Fruit fly (Drosophila melanogaster) whole organism, embryonic: Measurements from ENCODE around the gene CG32170.

ENCODE experiments used
- Abd-B ChIP-seq: fragments of 200-800 bp; sonication (Bioruptor generic); optimal IDR thresholded peaks from 2 replicates; lab custom pipeline; 2018; ENCODE audit warnings: missing biosample characterization, mild to moderate bottlenecking, missing genetic modification characterization, moderate library complexity
- B-H1 ChIP-seq: fragments of 200-800 bp; sonication (Bioruptor generic); IDR thresholded peaks from 3 replicates; pipeline ENCODE4 v1.3.6; 2022; ENCODE audit warnings: missing biosample characterization, missing genetic modification characterization
- Bgb ChIP-seq: fragments of 200-800 bp; sonication (Bioruptor generic); IDR thresholded peaks from 2 replicates; pipeline ENCODE4 v1.3.6; 2022; ENCODE audit warnings: missing biosample characterization, missing genetic modification characterization; ENCODE audit not compliant: partially characterized antibody
- CG10209 ChIP-seq: fragments of 200-800 bp; sonication (Bioruptor generic); optimal IDR thresholded peaks from 3 replicates; lab custom pipeline; 2017; ENCODE audit warnings: missing biosample characterization, mild to moderate bottlenecking, missing genetic modification characterization, missing genetic modification reagents
- CG12299 ChIP-seq: fragments of 200-800 bp; sonication (Bioruptor generic); optimal IDR thresholded peaks from 2 replicates; lab custom pipeline; 2018; ENCODE audit warnings: missing biosample characterization, mild to moderate bottlenecking, missing genetic modification characterization
- CG13424 ChIP-seq: fragments of 200-800 bp; sonication (Bioruptor generic); optimal IDR thresholded peaks from 2 replicates; lab custom pipeline; 2019; ENCODE audit warnings: missing biosample characterization, mild to moderate bottlenecking, missing genetic modification characterization, moderate library complexity
- CG14014 ChIP-seq: fragments of 200-800 bp; sonication (Bioruptor generic); IDR thresholded peaks from 2 replicates; pipeline ENCODE4 v1.3.6; 2022; ENCODE audit warnings: missing biosample characterization, missing genetic modification characterization
- CG16815 ChIP-seq: fragments of 200-800 bp; sonication (Bioruptor generic); optimal IDR thresholded peaks from 3 replicates; lab custom pipeline; 2017; ENCODE audit warnings: missing biosample characterization, mild to moderate bottlenecking, missing genetic modification characterization
- CG17186 ChIP-seq: fragments of 200-800 bp; sonication (Bioruptor generic); optimal IDR thresholded peaks from 3 replicates; lab custom pipeline; 2017; ENCODE audit warnings: missing biosample characterization, missing genetic modification reagents, missing genetic modification characterization
- CG17802 ChIP-seq: fragments of 200-800 bp; sonication (Bioruptor generic); optimal IDR thresholded peaks from 2 replicates; lab custom pipeline; 2018; ENCODE audit warnings: missing biosample characterization, mild to moderate bottlenecking, missing genetic modification characterization, moderate library complexity
- CG2712 ChIP-seq: fragments of 200-800 bp; optimal IDR thresholded peaks from 3 replicates; lab custom pipeline; 2019; ENCODE audit warnings: missing biosample characterization, mild to moderate bottlenecking, missing genetic modification characterization, moderate library complexity
- CG30020 ChIP-seq: fragments of 200-800 bp; optimal IDR thresholded peaks from 2 replicates; lab custom pipeline; 2019; ENCODE audit warnings: missing biosample characterization, mild to moderate bottlenecking, missing genetic modification characterization, moderate library complexity
- CG30403 ChIP-seq: fragments of 200-800 bp; sonication (Bioruptor generic); optimal IDR thresholded peaks from 3 replicates; lab custom pipeline; 2016; ENCODE audit warnings: missing biosample characterization, missing genetic modification characterization
- CG31388 ChIP-seq: fragments of 200-800 bp; sonication (Bioruptor generic); optimal IDR thresholded peaks from 2 replicates; lab custom pipeline; 2016; ENCODE audit warnings: missing biosample characterization, missing genetic modification characterization
- CG3995 ChIP-seq: fragments of 200-800 bp; sonication (Bioruptor generic); optimal IDR thresholded peaks from 3 replicates; lab custom pipeline; 2016; ENCODE audit warnings: missing biosample characterization, missing genetic modification characterization
- CG4328 ChIP-seq: fragments of 200-800 bp; sonication (Bioruptor generic); optimal IDR thresholded peaks from 3 replicates; lab custom pipeline; 2017; ENCODE audit warnings: missing biosample characterization, missing genetic modification reagents, missing genetic modification characterization
- CG7357 ChIP-seq: fragments of 200-800 bp; sonication (Bioruptor generic); IDR thresholded peaks from 3 replicates; pipeline ENCODE4 v1.3.6; 2022; ENCODE audit warnings: missing biosample characterization, missing genetic modification characterization
- CG7556 ChIP-seq: fragments of 200-800 bp; sonication (Bioruptor generic); optimal IDR thresholded peaks from 2 replicates; lab custom pipeline; 2017; ENCODE audit warnings: missing biosample characterization, mild to moderate bottlenecking, missing genetic modification characterization
- CG7928 ChIP-seq: fragments of 200-800 bp; sonication (Bioruptor generic); optimal IDR thresholded peaks from 2 replicates; lab custom pipeline; 2017; ENCODE audit warnings: missing biosample characterization, mild to moderate bottlenecking, missing genetic modification characterization
- CG9817 ChIP-seq: fragments of 200-800 bp; sonication (Bioruptor generic); optimal IDR thresholded peaks from 2 replicates; lab custom pipeline; 2018; ENCODE audit warnings: missing biosample characterization, mild to moderate bottlenecking, missing genetic modification characterization, moderate library complexity
- D19B ChIP-seq: fragments of 200-800 bp; sonication (Bioruptor generic); optimal IDR thresholded peaks from 2 replicates; lab custom pipeline; 2017; ENCODE audit warnings: missing biosample characterization, mild to moderate bottlenecking, missing genetic modification characterization
- Dek ChIP-seq: fragments of 200-800 bp; sonication (Bioruptor generic); optimal IDR thresholded peaks from 3 replicates; lab custom pipeline; 2019; ENCODE audit warnings: missing biosample characterization, mild to moderate bottlenecking, missing genetic modification characterization, moderate library complexity
- ERR ChIP-seq: fragments of 200-800 bp; sonication (Bioruptor generic); optimal IDR thresholded peaks from 2 replicates; lab custom pipeline; 2016; ENCODE audit warnings: missing biosample characterization, missing genetic modification characterization
- HHEX ChIP-seq: fragments of 200-800 bp; sonication (Bioruptor generic); optimal IDR thresholded peaks from 3 replicates; lab custom pipeline; 2017; ENCODE audit warnings: missing biosample characterization, mild to moderate bottlenecking, missing genetic modification characterization, missing genetic modification reagents
- HLH54F ChIP-seq: fragments of 200-800 bp; sonication (Bioruptor generic); optimal IDR thresholded peaks from 3 replicates; lab custom pipeline; 2016; ENCODE audit warnings: missing biosample characterization, missing genetic modification characterization
- HLHmδ ChIP-seq: fragments of 200-800 bp; sonication (Bioruptor generic); optimal IDR thresholded peaks from 2 replicates; lab custom pipeline; 2018; ENCODE audit warnings: missing biosample characterization, mild to moderate bottlenecking, missing genetic modification characterization, moderate library complexity
- Hmx ChIP-seq: fragments of 200-800 bp; sonication (Bioruptor generic); optimal IDR thresholded peaks from 2 replicates; lab custom pipeline; 2016; ENCODE audit warnings: missing biosample characterization, missing genetic modification characterization
- Max ChIP-seq: fragments of 200-800 bp; sonication (Bioruptor generic); optimal IDR thresholded peaks from 2 replicates; lab custom pipeline; 2016; ENCODE audit warnings: missing biosample characterization, mild to moderate bottlenecking, missing genetic modification characterization
- Mes4 ChIP-seq: fragments of 200-800 bp; sonication (Bioruptor generic); optimal IDR thresholded peaks from 2 replicates; lab custom pipeline; 2016; ENCODE audit warnings: missing biosample characterization, missing genetic modification characterization
- Ptx1 ChIP-seq: fragments of 200-800 bp; sonication (Bioruptor generic); IDR thresholded peaks from 2 replicates; pipeline ENCODE4 v1.3.6; 2022; ENCODE audit warnings: missing biosample characterization, missing genetic modification characterization
- Rfx ChIP-seq: fragments of 200-800 bp; sonication (Bioruptor generic); IDR thresholded peaks from 2 replicates; pipeline ENCODE4 v1.3.6; 2022; ENCODE audit warnings: missing biosample characterization, missing genetic modification characterization
- Six4 ChIP-seq: fragments of 200-800 bp; sonication (Bioruptor generic); optimal IDR thresholded peaks from 2 replicates; lab custom pipeline; 2016; ENCODE audit warnings: missing biosample characterization, missing genetic modification characterization
- Sry-β ChIP-seq: fragments of 200-800 bp; sonication (Bioruptor generic); optimal IDR thresholded peaks from 2 replicates; lab custom pipeline; 2018; ENCODE audit warnings: missing biosample characterization, mild to moderate bottlenecking, missing genetic modification characterization, moderate library complexity
- Sry-δ ChIP-seq: fragments of 200-800 bp; sonication (Bioruptor generic); optimal IDR thresholded peaks from 2 replicates; lab custom pipeline; 2016; ENCODE audit warnings: missing biosample characterization, missing genetic modification characterization
- bab2 ChIP-seq: fragments of 200-800 bp; sonication (Bioruptor generic); optimal IDR thresholded peaks from 2 replicates; lab custom pipeline; 2016; ENCODE audit warnings: missing biosample characterization, missing genetic modification characterization
- bbx ChIP-seq: fragments of 200-800 bp; sonication (Bioruptor generic); IDR thresholded peaks from 2 replicates; pipeline ENCODE4 v1.3.6; 2022; ENCODE audit warnings: missing biosample characterization, missing genetic modification characterization; ENCODE audit not compliant: partially characterized antibody
- chif ChIP-seq, 2 experiments: fragments of 200-800 bp; sonication (Bioruptor generic); optimal IDR thresholded peaks; 3 replicates each; lab custom pipeline; 2016; ENCODE audit warnings: missing biosample characterization in 2 of 2, missing genetic modification characterization in 2 of 2
- chm ChIP-seq: fragments of 200-800 bp; sonication (Bioruptor generic); IDR thresholded peaks from 2 replicates; pipeline ENCODE4 v1.3.6; 2022; ENCODE audit warnings: missing biosample characterization, missing genetic modification characterization
- gcm2 ChIP-seq: fragments of 200-800 bp; sonication (Bioruptor generic); optimal IDR thresholded peaks from 2 replicates; lab custom pipeline; 2016; ENCODE audit warnings: missing biosample characterization, missing genetic modification characterization
- hth ChIP-seq: fragments of >200 bp; optimal IDR thresholded peaks from 2 replicates; lab custom pipeline; 2017; ENCODE audit warnings: inconsistent platforms
- ken ChIP-seq: fragments of 200-800 bp; sonication (Bioruptor generic); IDR thresholded peaks from 3 replicates; pipeline ENCODE4 v1.3.6; 2022; ENCODE audit warnings: missing biosample characterization, missing genetic modification characterization
- lbe ChIP-seq: fragments of 200-800 bp; sonication (Bioruptor generic); optimal IDR thresholded peaks from 2 replicates; lab custom pipeline; 2016; ENCODE audit warnings: missing biosample characterization, mild to moderate bottlenecking, missing genetic modification characterization
- lmd ChIP-seq: fragments of 200-800 bp; sonication (Bioruptor generic); IDR thresholded peaks from 2 replicates; pipeline ENCODE4 v1.3.6; 2022; ENCODE audit warnings: missing biosample characterization, missing genetic modification characterization
- pan ChIP-seq, 4 experiments: fragments of >200 bp in 3 of 4; fragments of 200-800 bp in 1 of 4; sonication (Bioruptor generic) in 1 of 4; optimal IDR thresholded peaks in 3 of 4; IDR thresholded peaks in 1 of 4; 2 replicates each; pipeline versions ENCODE4 v1.3.6 to Lab custom; 2017 to 2022; ENCODE audit warnings: missing biosample characterization in 2 of 4, missing genetic modification characterization in 2 of 4, mixed read lengths in 1 of 4
- pnt ChIP-seq: fragments of 200-800 bp; sonication (Bioruptor generic); optimal IDR thresholded peaks from 3 replicates; lab custom pipeline; 2016; ENCODE audit warnings: missing biosample characterization, missing genetic modification characterization
- pum ChIP-seq: fragments of 200-800 bp; sonication (Bioruptor generic); optimal IDR thresholded peaks from 2 replicates; lab custom pipeline; 2016; ENCODE audit warnings: missing biosample characterization, missing genetic modification characterization
- repo ChIP-seq: fragments of 200-800 bp; sonication (Bioruptor generic); optimal IDR thresholded peaks from 2 replicates; lab custom pipeline; 2016; ENCODE audit warnings: missing biosample characterization, missing genetic modification characterization
- sens-2 ChIP-seq: fragments of 200-800 bp; sonication (Bioruptor generic); IDR thresholded peaks from 2 replicates; pipeline ENCODE4 v1.3.6; 2022; ENCODE audit warnings: missing biosample characterization, missing genetic modification characterization
- toy ChIP-seq: fragments of 200-800 bp; sonication (Bioruptor generic); IDR thresholded peaks from 2 replicates; pipeline ENCODE4 v1.3.6; 2022; ENCODE audit warnings: missing biosample characterization, missing genetic modification characterization
- yki ChIP-seq: fragments of >200 bp; optimal IDR thresholded peaks from 3 replicates; lab custom pipeline; 2018

Gene CG32170

DNA sequence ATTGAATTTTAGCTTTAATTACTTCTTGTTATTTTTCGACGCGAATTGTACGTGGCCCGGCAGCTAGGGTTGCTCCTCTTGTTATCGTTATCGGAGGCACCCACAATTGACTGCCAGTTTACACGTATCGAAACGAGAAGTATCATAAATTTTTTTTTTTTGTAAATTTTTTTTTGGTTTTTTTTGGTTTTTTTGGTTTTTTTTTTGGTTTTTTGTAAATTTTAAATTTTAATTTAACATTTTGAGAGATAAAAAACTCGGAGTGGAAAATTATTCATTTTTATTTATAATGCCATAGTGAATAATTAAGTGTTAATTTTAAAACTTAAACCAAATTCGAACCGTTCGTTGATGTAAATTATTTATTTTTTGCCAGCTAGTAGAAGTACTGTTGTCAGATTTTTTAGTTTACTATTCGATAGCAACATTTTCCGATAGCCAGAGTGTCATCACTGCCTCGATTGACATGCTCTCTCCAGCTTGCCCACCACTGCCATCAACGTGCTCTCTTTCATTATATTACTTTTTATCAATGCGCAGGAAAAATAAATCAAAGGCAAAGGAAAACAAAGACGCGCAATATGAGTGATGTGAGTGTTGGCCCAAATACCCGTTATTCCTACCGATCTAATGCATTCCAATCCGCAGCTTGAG lies 32.1 kb upstream of the CG32170 start, which contains the start of the genes kud and Zcchc7 (continued):
- TF ChIP-seq CG14014 (GFP tag; lab: Robert Waterston, UW) (no peak), pnt (GFP tag; lab: Kevin White, UChicago) (peak; percentile 15), CG12299 (tag; lab: Kevin White, UChicago) (peak; percentile 21), HLHmδ (GFP tag; lab: Kevin White, UChicago) (no peak), HLH54F (GFP tag; lab: Kevin White, UChicago) (peak; percentile 64), repo (GFP tag; lab: Kevin White, UChicago) (peak; percentile 17), pum (GFP tag; lab: Kevin White, UChicago) (peak; percentile 31), CG17802 (tag; lab: Kevin White, UChicago) (peak; percentile 84), ERR (peak; percentile 32), CG9817 (peak; percentile 75), lbe (GFP tag; lab: Kevin White, UChicago) (peak; percentile 43), CG7357 (GFP tag; lab: Robert Waterston, UW) (no peak), CG31388 (GFP tag; lab: Kevin White, UChicago) (peak; percentile 6), D19B (GFP tag; lab: Kevin White, UChicago) (peak; percentile 23), CG4328 (GFP tag; lab: Kevin White, UChicago) (peak; percentile 73), Abd-B (GFP tag; lab: Kevin White, UChicago) (peak; percentile 47), sens-2 (peak; percentile 10; the same call in 1 of the 2 replicates), CG10209 (peak; percentile 54), chm (GFP tag; lab: Robert Waterston, UW) (no peak), Sry-δ (peak; percentile 88), CG17186 (GFP tag; lab: Kevin White, UChicago) (peak; percentile 40), Bgb (GFP tag; lab: Robert Waterston, UW) (no peak), CG30403 (peak; percentile 77), lmd (peak; percentile 19; the same call in 1 of the 2 replicates), CG7556 (GFP tag; lab: Kevin White, UChicago) (peak; percentile 71), ken (GFP tag; lab: Robert Waterston, UW) (no peak), CG2712 (tag; lab: Kevin White, UChicago) (peak; percentile 71), Rfx (peak; percentile 71), Sry-β (GFP tag; lab: Kevin White, UChicago) (peak; percentile 82), hth (lab: Kevin White, UChicago) (no peak), pan (optimal IDR thresholded peaks at IDR 0.05; lab: Kevin White, UChicago) (no peak), pan (GFP tag; optimal IDR thresholded peaks at IDR 0.05 in 1 of 2, IDR thresholded peaks at IDR 0.05 in 1 of 2) (peak in 1 of 2 experiments; percentile 13), CG7928 (GFP tag; lab: Kevin White, UChicago) (peak; percentile 22), HHEX (GFP tag; lab: Kevin White, UChicago) (no peak), Mes4 (peak; percentile 10), Ptx1 (GFP tag; lab: Robert Waterston, UW) (peak; percentile 34), Six4 (GFP tag; lab: Kevin White, UChicago) (peak; percentile 7), gcm2 (GFP tag; lab: Kevin White, UChicago) (peak; percentile 21), Dek (tag; lab: Kevin White, UChicago) (peak; percentile 66), toy (no peak), CG16815 (GFP tag; lab: Kevin White, UChicago) (no peak), CG13424 (tag; lab: Kevin White, UChicago) (peak; percentile 82), Hmx (GFP tag; lab: Kevin White, UChicago) (no peak), chif (GFP tag; optimal IDR thresholded peaks at IDR 0.05; lab: Kevin White, UChicago) (peak in 1 of 2 experiments; percentile 59), B-H1 (GFP tag; lab: Robert Waterston, UW) (no peak), CG30020 (peak; percentile 87), bab2 (GFP tag; lab: Kevin White, UChicago) (peak; percentile 25), Max (GFP tag; lab: Kevin White, UChicago) (peak; percentile 57), bbx (GFP tag; lab: Robert Waterston, UW) (peak; percentile 7; the same call in 1 of the 2 replicates), CG3995 (peak; percentile 37), yki (no peak)
